Worm (Caenorhabditis elegans) whole organism, L4 larva: ENCODE results near the gene C11E4.8.

Source experiments
- F10B5.3 ChIP-seq: sonication (generic microtip); optimal IDR thresholded peaks from 2 replicates; lab custom pipeline; 2016; ENCODE audit warnings: mild to moderate bottlenecking, missing genetic modification characterization, missing compliant biosample characterization
- F44E2.7 ChIP-seq: fragments of 200-800 bp; sonication (Bioruptor generic); IDR thresholded peaks from 2 replicates; pipeline ENCODE4 v2.1.2; 2022; ENCODE audit warnings: missing genetic modification characterization, missing compliant biosample characterization
- Y5F2A.4 ChIP-seq: fragments of 200-800 bp; sonication (Bioruptor generic); optimal IDR thresholded peaks from 2 replicates; lab custom pipeline; 2018; ENCODE audit warnings: mild to moderate bottlenecking, missing genetic modification characterization, missing compliant biosample characterization
- ZK337.2 ChIP-seq: fragments of 200-800 bp; sonication (Bioruptor generic); IDR thresholded peaks from 2 replicates; pipeline ENCODE4 v1.3.6; 2022; ENCODE audit warnings: missing genetic modification reagents, missing genetic modification characterization, missing compliant biosample characterization
- aha-1 ChIP-seq: fragments of 150-350 bp; peaks from one replicate; lab custom pipeline; 2014; ENCODE audit warnings: missing biosample characterization, missing genetic modification characterization
- cey-2 ChIP-seq: sonication (generic microtip); optimal IDR thresholded peaks from 3 replicates; lab custom pipeline; 2017; ENCODE audit warnings: missing genetic modification characterization, mild to moderate bottlenecking, missing compliant biosample characterization, antibody characterized with exemption, borderline replicate concordance; ENCODE audit not compliant: insufficient read depth
- daf-16 ChIP-seq, 3 experiments: sonication (generic microtip); optimal IDR thresholded peaks; 2 replicates each; lab custom pipeline; 2016 to 2017; ENCODE audit warnings: missing genetic modification characterization in 3 of 3, missing genetic modification reagents in 3 of 3, mild to moderate bottlenecking in 2 of 3, missing compliant biosample characterization in 2 of 3, missing biosample characterization in 1 of 3, moderate library complexity in 1 of 3
- dve-1 ChIP-seq: sonication (generic microtip); optimal IDR thresholded peaks from 2 replicates; lab custom pipeline; 2017; ENCODE audit warnings: antibody characterized with exemption, mild to moderate bottlenecking, missing genetic modification characterization, missing compliant biosample characterization; ENCODE audit not compliant: insufficient read depth
- hif-1 ChIP-seq, 2 experiments: sonication (generic microtip); optimal IDR thresholded peaks; 2 replicates each; lab custom pipeline; 2016 to 2017; ENCODE audit warnings: missing compliant biosample characterization in 2 of 2, missing genetic modification characterization in 2 of 2, missing genetic modification reagents in 2 of 2, missing genotype in 2 of 2, mild to moderate bottlenecking in 1 of 2
- hlh-11 ChIP-seq: fragments of 200-800 bp; sonication (Bioruptor generic); optimal IDR thresholded peaks from 2 replicates; lab custom pipeline; 2018; ENCODE audit warnings: mild to moderate bottlenecking, missing genetic modification characterization, missing compliant biosample characterization
- lin-39 ChIP-seq: fragments of 150-350 bp; optimal IDR thresholded peaks from 2 replicates; lab custom pipeline; 2014; ENCODE audit warnings: missing biosample characterization, missing genetic modification reagents, missing genetic modification characterization
- lir-3 ChIP-seq: sonication (generic microtip); optimal IDR thresholded peaks from 2 replicates; lab custom pipeline; 2016; ENCODE audit warnings: mild to moderate bottlenecking, missing genetic modification characterization, missing compliant biosample characterization
- madf-9 ChIP-seq: fragments of 200-800 bp; sonication (Bioruptor generic); conservative IDR thresholded peaks from 2 replicates; pipeline ENCODE4 v1.3.6; 2022; ENCODE audit warnings: missing genetic modification reagents, missing genetic modification characterization, missing compliant biosample characterization
- mdl-1 ChIP-seq, 2 experiments: fragments of 150-350 bp in 1 of 2; sonication (generic microtip) in 1 of 2; optimal IDR thresholded peaks; 2 replicates each; lab custom pipeline; 2014 to 2017; ENCODE audit warnings: missing biosample characterization in 2 of 2, missing genetic modification characterization in 2 of 2
- mxl-3 ChIP-seq: fragments of 200-800 bp; sonication (Bioruptor generic); optimal IDR thresholded peaks from 2 replicates; lab custom pipeline; 2018; ENCODE audit warnings: mild to moderate bottlenecking, missing genetic modification characterization, missing compliant biosample characterization
- nhr-28 ChIP-seq: fragments of 150-350 bp; optimal IDR thresholded peaks from 2 replicates; lab custom pipeline; 2014; ENCODE audit warnings: missing biosample characterization, missing genetic modification characterization
- nhr-76 ChIP-seq: fragments of 150-350 bp; optimal IDR thresholded peaks from 2 replicates; lab custom pipeline; 2014; ENCODE audit warnings: missing biosample characterization, missing genetic modification characterization
- nhr-77 ChIP-seq: fragments of 150-350 bp; optimal IDR thresholded peaks from 2 replicates; lab custom pipeline; 2014; ENCODE audit warnings: missing biosample characterization, missing genetic modification characterization
- php-3 ChIP-seq: fragments of 200-800 bp; sonication (Bioruptor generic); IDR thresholded peaks from 2 replicates; pipeline ENCODE4 v1.3.6; 2022; ENCODE audit warnings: missing genetic modification reagents, missing genetic modification characterization, missing compliant biosample characterization
- pqm-1 ChIP-seq: sonication (generic microtip); optimal IDR thresholded peaks from 2 replicates; lab custom pipeline; 2017; ENCODE audit warnings: missing biosample characterization, missing genetic modification characterization
- sdz-12 ChIP-seq: fragments of 200-800 bp; sonication (Bioruptor generic); optimal IDR thresholded peaks from 2 replicates; lab custom pipeline; 2018; ENCODE audit warnings: mild to moderate bottlenecking, missing genetic modification characterization, missing compliant biosample characterization
- set-16 ChIP-seq: fragments of 200-800 bp; sonication (Bioruptor generic); IDR thresholded peaks from 2 replicates; pipeline ENCODE4 v1.3.6; 2022; ENCODE audit warnings: missing genetic modification reagents, missing genetic modification characterization, missing compliant biosample characterization
- snpc-4 ChIP-seq: fragments of 150-350 bp; optimal IDR thresholded peaks from 2 replicates; lab custom pipeline; 2014; ENCODE audit warnings: missing biosample characterization, missing genetic modification characterization
- tra-1 ChIP-seq: fragments of 200-800 bp; sonication (Bioruptor generic); IDR thresholded peaks from 2 replicates; pipeline ENCODE4 v1.3.6; 2022; ENCODE audit warnings: missing genetic modification reagents, missing genetic modification characterization, missing compliant biosample characterization
- unc-62 ChIP-seq, 3 experiments: fragments of 150-350 bp in 1 of 3; sonication (generic microtip); optimal IDR thresholded peaks in 2 of 3; peaks in 1 of 3; 1 replicate in 1 of 3; 2 replicates in 2 of 3; lab custom pipeline; 2014 to 2017; ENCODE audit warnings: missing biosample characterization in 3 of 3, missing genetic modification characterization in 3 of 3, missing genetic modification reagents in 3 of 3, missing genotype in 1 of 3
- ztf-11 ChIP-seq: fragments of 150-350 bp; optimal IDR thresholded peaks from 2 replicates; lab custom pipeline; 2014; ENCODE audit warnings: missing biosample characterization, missing genetic modification characterization
- ztf-7 ChIP-seq: fragments of 150-350 bp; optimal IDR thresholded peaks from 2 replicates; lab custom pipeline; 2014; ENCODE audit warnings: missing biosample characterization, missing genetic modification characterization

Gene C11E4.8

DNA sequence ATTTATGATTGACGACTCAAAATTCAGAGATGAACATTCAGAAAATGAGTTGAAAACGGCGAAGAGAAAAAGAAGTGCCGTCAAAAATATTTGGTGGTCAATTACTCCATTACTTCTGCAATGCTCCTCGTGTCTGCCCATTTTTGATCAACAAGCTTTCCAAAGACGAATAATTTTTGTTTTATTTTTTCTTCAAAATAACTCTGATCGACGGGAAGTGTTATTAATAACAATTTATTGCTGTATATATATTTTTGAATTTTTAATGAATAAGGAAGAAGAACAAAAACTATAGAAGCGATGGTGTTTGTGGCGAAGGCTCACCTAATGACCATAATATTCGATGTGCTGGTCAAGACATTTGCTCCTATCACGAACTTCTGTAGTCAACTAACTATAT, at the start of gene C11E4.8:
Gene C11E4.8, plus strand, starts transcription at position 301 of the 400 bp plus-strand sequence.
- peak in 1 of 2 experiments; percentile 37 for TF ChIP-seq unc-62 (GFP tag; optimal IDR thresholded peaks at IDR 0.05 in 1 of 2; lab: Kevin White, UChicago)
- no peak for TF ChIP-seq unc-62 (tag; optimal IDR thresholded peaks at IDR 0.05; lab: Kevin White, UChicago)
- no peak for TF ChIP-seq tra-1 (GFP tag; lab: Robert Waterston, UW)

DNA sequence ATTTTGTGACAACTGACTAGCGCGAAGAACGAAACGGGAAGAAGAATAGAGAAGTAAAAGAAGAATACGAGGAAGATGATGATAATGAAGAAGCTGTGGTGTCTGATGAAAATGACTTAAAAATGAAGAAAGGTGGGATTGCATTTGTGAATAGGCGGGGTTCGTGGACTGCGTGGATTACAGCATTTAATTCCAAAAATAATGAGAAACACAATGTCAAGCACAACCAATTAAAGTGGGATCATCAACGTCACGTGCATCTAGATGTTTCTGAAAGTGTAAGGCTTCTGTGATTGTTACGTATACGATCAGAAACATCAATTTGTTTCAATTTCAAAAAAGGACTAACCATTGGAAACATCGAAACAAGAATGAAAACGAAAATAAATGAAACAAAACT, 43.3 kb upstream of the C11E4.8 start, which contains the start of gene glb-17:
Gene glb-17, minus strand, starts transcription at position 101 of the 400 bp plus-strand sequence.
- TF ChIP-seq nhr-28 (no peak), unc-62 (GFP tag; optimal IDR thresholded peaks at IDR 0.05 in 1 of 2; lab: Kevin White, UChicago) (peak in 1 of 2 experiments; percentile 43), unc-62 (tag; optimal IDR thresholded peaks at IDR 0.05; lab: Kevin White, UChicago) (no peak)

DNA sequence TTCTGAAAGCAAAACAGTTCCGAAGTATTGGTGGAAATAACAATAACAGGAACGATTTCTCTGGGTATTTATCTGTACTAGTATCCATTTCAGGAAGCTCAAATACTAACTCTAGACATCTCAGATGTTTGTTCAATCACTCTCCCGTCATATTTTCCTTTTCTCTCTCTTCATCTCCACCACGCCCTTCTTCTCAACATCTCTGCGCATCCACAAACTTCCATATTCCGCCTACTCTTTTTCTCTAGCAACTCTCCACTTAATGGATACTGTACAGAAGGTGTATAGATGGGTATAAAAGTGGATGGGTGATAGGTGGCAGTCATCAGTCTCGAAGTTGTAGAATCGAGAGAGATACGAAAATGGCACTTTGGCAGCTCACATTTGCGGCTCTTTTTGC, 35.9 kb upstream of the C11E4.8 start, which contains the start of gene gpx-5:
Gene gpx-5, plus strand, starts transcription at position 336 of the 400 bp plus-strand sequence.
- TF ChIP-seq mdl-1 (tag; optimal IDR thresholded peaks at IDR 0.05; lab: Kevin White, UChicago): peak in 1 of 2 experiments; percentile 30
- TF ChIP-seq cey-2 (tag; lab: Kevin White, UChicago): no peak
- TF ChIP-seq unc-62 (GFP tag; optimal IDR thresholded peaks at IDR 0.05 in 1 of 2; lab: Kevin White, UChicago): peak in 1 of 2 experiments; percentile 87
- no peak for TF ChIP-seq unc-62 (tag; optimal IDR thresholded peaks at IDR 0.05; lab: Kevin White, UChicago)
- peak; percentile 14 for TF ChIP-seq mxl-3 (GFP tag; lab: Kevin White, UChicago)
- TF ChIP-seq aha-1 (tag; lab: Kevin White, UChicago): peak; percentile 12
- TF ChIP-seq dve-1 (tag; lab: Kevin White, UChicago): peak; percentile 1
- no peak for TF ChIP-seq nhr-76 (tag; lab: Kevin White, UChicago)
- peak; percentile 35 for TF ChIP-seq nhr-28

DNA sequence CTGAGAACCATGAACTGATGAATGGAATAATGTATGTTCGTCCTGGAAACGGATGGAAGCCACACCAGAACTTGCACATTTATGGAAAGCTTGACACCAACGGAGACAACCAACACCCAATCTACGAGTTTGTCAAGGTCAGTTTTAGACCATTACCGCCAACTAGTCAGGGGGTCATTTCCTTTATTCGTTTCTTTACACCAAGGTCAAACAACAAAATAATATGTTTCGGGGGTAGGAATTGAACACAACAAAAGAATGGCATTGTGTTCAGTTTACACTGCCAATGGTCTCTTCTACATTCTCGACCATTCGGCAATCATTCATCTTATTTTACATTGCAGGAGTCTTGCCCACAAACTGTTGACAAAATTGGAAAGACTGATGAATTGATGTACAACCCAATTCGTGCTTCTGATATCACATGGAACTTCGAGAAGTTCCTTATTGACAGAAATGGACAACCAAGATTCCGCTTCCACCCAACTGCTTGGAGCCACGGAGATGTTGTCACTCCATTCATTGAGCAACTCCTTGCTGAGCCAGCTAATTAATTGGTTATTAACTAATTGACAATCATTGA, 34.6 kb upstream of the C11E4.8 start:
- peak in 1 of 2 experiments; percentile 96 for TF ChIP-seq unc-62 (GFP tag; optimal IDR thresholded peaks at IDR 0.05 in 1 of 2; lab: Kevin White, UChicago)
- TF ChIP-seq unc-62 (tag; optimal IDR thresholded peaks at IDR 0.05; lab: Kevin White, UChicago): no peak
- TF ChIP-seq ztf-11: no peak
- TF ChIP-seq, all 104 proteins: peak for 1

DNA sequence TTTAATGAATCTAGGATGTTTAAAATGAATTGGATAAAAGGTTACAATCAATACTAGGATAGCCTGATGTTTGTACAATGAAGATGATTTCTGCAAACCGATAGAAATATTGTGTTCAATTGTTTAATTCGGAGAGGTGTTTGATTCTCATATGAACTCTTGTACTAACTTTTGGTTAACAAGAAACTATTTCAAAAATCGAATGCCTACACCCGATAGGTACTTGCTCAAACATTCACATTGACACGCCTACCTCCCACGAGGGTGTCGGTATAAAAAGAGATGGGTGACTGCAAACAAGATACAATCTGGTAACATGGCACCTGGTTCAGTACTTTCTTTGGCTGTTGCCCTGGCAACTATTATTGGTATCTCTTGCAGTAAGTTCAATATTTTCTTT, 32.6 kb upstream of the C11E4.8 start, which contains the start of gene gpx-3:
Gene gpx-3, plus strand, starts transcription at position 301 of the 400 bp plus-strand sequence.
- TF ChIP-seq hlh-11 (no peak), aha-1 (tag; lab: Kevin White, UChicago) (peak; percentile 15)

DNA sequence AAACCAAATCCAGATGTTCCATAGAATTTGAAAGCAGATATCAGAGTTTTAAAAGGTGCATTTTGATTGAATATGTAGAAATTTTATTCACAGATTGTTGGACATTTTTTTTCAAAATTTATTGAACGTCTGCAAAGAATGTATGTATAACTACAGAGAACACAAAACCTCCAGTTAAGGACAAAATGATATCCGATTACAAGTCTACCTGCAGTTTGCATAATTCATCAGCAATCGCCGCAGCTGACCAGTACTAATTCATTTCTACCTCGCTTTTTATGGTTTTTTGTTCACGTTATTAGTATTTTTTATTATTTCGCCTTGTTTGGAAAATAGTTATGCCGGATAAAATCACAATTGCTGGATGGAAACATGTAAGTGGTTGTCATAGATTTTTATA, 31.1 kb upstream of the C11E4.8 start, which contains the start of gene del-8:
Gene del-8, plus strand, starts transcription at position 301 of the 400 bp plus-strand sequence.
- TF ChIP-seq sdz-12 (GFP tag; lab: Kevin White, UChicago) (no peak), madf-9 (GFP tag; lab: Robert Waterston, UW) (no peak), aha-1 (tag; lab: Kevin White, UChicago) (no peak), F44E2.7 (GFP tag; lab: Robert Waterston, UW) (no peak)
- TF ChIP-seq, all 104 proteins: peak for 0

DNA sequence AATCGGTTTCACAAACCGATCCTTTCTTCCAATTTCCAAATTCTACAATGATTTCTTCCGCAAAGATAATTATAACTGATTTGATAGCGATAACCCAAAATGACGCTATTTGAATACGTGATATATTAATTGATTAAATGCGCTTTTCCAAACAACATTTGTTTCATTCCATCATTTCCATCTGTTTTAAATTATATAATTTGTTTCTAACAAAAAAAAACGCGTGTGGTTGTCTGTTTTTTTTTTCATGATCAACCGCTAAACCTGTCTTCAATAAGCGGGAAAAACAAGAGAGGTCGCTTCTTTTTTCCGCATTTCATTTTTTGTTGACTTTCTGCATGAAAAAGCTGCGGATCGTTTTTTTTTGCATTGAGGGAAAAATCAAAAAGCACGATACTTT, 22.9 kb upstream of the C11E4.8 start:
- no peak for TF ChIP-seq sdz-12 (GFP tag; lab: Kevin White, UChicago)
- no peak for TF ChIP-seq hif-1 (tag; optimal IDR thresholded peaks at IDR 0.05; lab: Kevin White, UChicago)
- TF ChIP-seq Y5F2A.4 (GFP tag; lab: Kevin White, UChicago): no peak
- no peak for TF ChIP-seq lir-3 (tag; lab: Kevin White, UChicago)
- TF ChIP-seq F10B5.3: no peak
- no peak for TF ChIP-seq ztf-7 (tag; lab: Kevin White, UChicago)
- TF ChIP-seq nhr-77 (tag; lab: Kevin White, UChicago): no peak
- no peak for TF ChIP-seq nhr-28

DNA sequence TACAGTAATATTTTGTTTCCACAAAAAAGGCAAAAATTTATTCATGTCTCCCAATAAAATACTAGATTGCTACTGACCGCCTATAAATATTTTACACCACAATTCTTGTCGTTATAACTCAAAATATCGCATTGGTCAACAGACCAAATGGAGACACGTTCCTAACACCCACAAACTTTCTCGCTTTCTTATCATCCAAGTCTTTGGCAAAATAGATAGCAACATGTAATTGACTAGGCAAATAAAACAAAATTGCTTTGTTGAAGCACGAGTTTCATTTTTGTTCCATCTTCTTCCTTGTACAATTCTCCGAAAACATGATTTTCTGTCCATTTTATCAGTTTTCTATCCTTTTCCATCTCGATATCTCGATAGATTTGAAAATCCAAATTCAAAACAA, 17.6 kb upstream of the C11E4.8 start:
- TF ChIP-seq hlh-11 (peak; percentile 25), daf-16 (GFP tag; optimal IDR thresholded peaks at IDR 0.05; lab: Kevin White, UChicago) (no peak), daf-16 (tag; optimal IDR thresholded peaks at IDR 0.05; lab: Kevin White, UChicago) (peak; percentile 76), snpc-4 (tag; lab: Kevin White, UChicago) (no peak), set-16 (GFP tag; lab: Robert Waterston, UW) (no peak), dve-1 (tag; lab: Kevin White, UChicago) (peak; percentile 16), pqm-1 (peak; percentile 77), ZK337.2 (GFP tag; lab: Robert Waterston, UW) (no peak), F44E2.7 (GFP tag; lab: Robert Waterston, UW) (no peak), lin-39 (tag; lab: Kevin White, UChicago) (no peak), nhr-28 (peak; percentile 58), php-3 (GFP tag; lab: Robert Waterston, UW) (0 out of 2 replicates have a peak, but pooled peaks have one; percentile 34)
